Fruit fly (Drosophila melanogaster) whole organism, adult: Measurements from ENCODE around the gene CG34007.

Experiments used
- CG12768 ChIP-seq: fragments of 200-800 bp; sonication (Bioruptor generic); optimal IDR thresholded peaks from 2 replicates; lab custom pipeline; 2017; ENCODE audit warnings: missing biosample characterization, missing genetic modification characterization, mild to moderate bottlenecking, moderate library complexity, missing genetic modification reagents
- CG1620 ChIP-seq: fragments of 200-800 bp; sonication (Bioruptor generic); optimal IDR thresholded peaks from 2 replicates; lab custom pipeline; 2016; ENCODE audit warnings: missing biosample characterization, missing genetic modification characterization
- CG7045 ChIP-seq: fragments of 200-800 bp; sonication (Bioruptor generic); optimal IDR thresholded peaks from 2 replicates; lab custom pipeline; 2017; ENCODE audit warnings: missing biosample characterization, mild to moderate bottlenecking, missing genetic modification characterization
- CG7101 ChIP-seq: fragments of 200-800 bp; sonication (Bioruptor generic); optimal IDR thresholded peaks from 2 replicates; lab custom pipeline; 2018; ENCODE audit warnings: missing biosample characterization, mild to moderate bottlenecking, missing genetic modification characterization, moderate library complexity
- Clk ChIP-seq: fragments of 200-800 bp; sonication (Bioruptor generic); optimal IDR thresholded peaks from 2 replicates; lab custom pipeline; 2017; ENCODE audit warnings: missing biosample characterization, missing genetic modification characterization
- bab1 ChIP-seq: fragments of 200-800 bp; sonication (Bioruptor generic); optimal IDR thresholded peaks from 3 replicates; lab custom pipeline; 2019; ENCODE audit warnings: missing biosample characterization, mild to moderate bottlenecking, missing genetic modification characterization, moderate library complexity
- cic ChIP-seq: fragments of 200-800 bp; sonication (Bioruptor generic); optimal IDR thresholded peaks from 2 replicates; lab custom pipeline; 2017; ENCODE audit warnings: missing biosample characterization, mild to moderate bottlenecking, missing genetic modification characterization, moderate library complexity
- cnc ChIP-seq, 2 experiments: fragments of >200 bp; optimal IDR thresholded peaks; 2 replicates each; lab custom pipeline; 2017
- kay ChIP-seq: fragments of 200-800 bp; sonication (Bioruptor generic); peaks from one replicate; lab custom pipeline; 2016; ENCODE audit warnings: missing biosample characterization, missing genetic modification characterization, borderline replicate concordance
- ovo ChIP-seq: fragments of 200-800 bp; sonication (Bioruptor generic); optimal IDR thresholded peaks from 2 replicates; lab custom pipeline; 2016; ENCODE audit warnings: missing biosample characterization, missing genetic modification characterization
- pad ChIP-seq: fragments of 200-800 bp; sonication (Bioruptor generic); optimal IDR thresholded peaks from 3 replicates; lab custom pipeline; 2017; ENCODE audit warnings: missing biosample characterization, missing genetic modification characterization, mild to moderate bottlenecking, moderate library complexity, missing genetic modification reagents

DNA sequence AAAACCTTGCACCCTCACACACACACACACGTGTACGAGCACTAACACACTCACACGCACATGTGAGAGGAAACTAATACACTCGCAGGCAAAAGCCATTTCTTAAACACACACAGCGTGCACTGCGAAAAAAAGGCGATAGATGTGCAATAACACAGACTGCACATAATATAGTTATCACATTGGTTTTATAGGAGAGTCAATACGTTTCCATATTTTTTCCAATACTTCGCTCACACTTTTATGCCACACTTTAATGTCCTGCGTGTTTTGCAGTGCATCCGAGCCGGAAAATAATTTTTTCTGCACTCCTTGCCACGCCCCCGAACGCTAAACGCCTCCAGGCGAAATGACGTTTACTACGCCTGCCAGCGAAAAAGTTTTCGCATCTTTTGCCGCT is 15.1 kb upstream of the CG34007 start:
- TF ChIP-seq pad (no peak), ovo (GFP tag; lab: Kevin White, UChicago) (no peak), cic (GFP tag; lab: Kevin White, UChicago) (no peak), CG12768 (GFP tag; lab: Kevin White, UChicago) (no peak), CG1620 (GFP tag; lab: Kevin White, UChicago) (no peak), CG7101 (tag; lab: Kevin White, UChicago) (no peak), kay (GFP tag; lab: Kevin White, UChicago) (no peak), CG7045 (no peak), cnc (optimal IDR thresholded peaks at IDR 0.05; lab: Kevin White, UChicago) (no peak), Clk (GFP tag; lab: Kevin White, UChicago) (no peak), bab1 (no peak)
